Fruit fly (Drosophila melanogaster) whole organism, pupa: ENCODE results near the gene CG33230.

ENCODE experiments used
- CG10348 ChIP-seq: fragments of 200-800 bp; sonication (Bioruptor generic); IDR thresholded peaks from 2 replicates; pipeline ENCODE4 v1.3.6; 2022; ENCODE audit warnings: missing biosample characterization, missing genetic modification characterization
- CG12605 ChIP-seq: fragments of 200-800 bp; sonication (Bioruptor generic); IDR thresholded peaks from 2 replicates; pipeline ENCODE4 v1.3.6; 2022; ENCODE audit warnings: missing biosample characterization, missing genetic modification characterization
- CG13204 ChIP-seq: fragments of 200-800 bp; sonication (Bioruptor generic); optimal IDR thresholded peaks from 2 replicates; lab custom pipeline; 2018; ENCODE audit warnings: missing biosample characterization, mild to moderate bottlenecking, missing genetic modification characterization, moderate library complexity
- CG14655 ChIP-seq: fragments of 200-800 bp; sonication (Bioruptor generic); optimal IDR thresholded peaks from 3 replicates; lab custom pipeline; 2017; ENCODE audit warnings: mild to moderate bottlenecking, missing biosample characterization, missing genetic modification reagents, missing genetic modification characterization
- CG15710 ChIP-seq: fragments of 200-800 bp; sonication (Bioruptor generic); optimal IDR thresholded peaks from 2 replicates; lab custom pipeline; 2018; ENCODE audit warnings: missing biosample characterization, mild to moderate bottlenecking, missing genetic modification characterization, moderate library complexity
- CG17806 ChIP-seq: fragments of 200-800 bp; sonication (Bioruptor generic); optimal IDR thresholded peaks from 2 replicates; lab custom pipeline; 2018; ENCODE audit warnings: missing biosample characterization, mild to moderate bottlenecking, missing genetic modification characterization, moderate library complexity
- CG32121 ChIP-seq: fragments of 200-800 bp; sonication (Bioruptor generic); IDR thresholded peaks from 2 replicates; pipeline ENCODE4 v1.3.6; 2022; ENCODE audit warnings: missing biosample characterization, missing genetic modification characterization
- CG34367 ChIP-seq: fragments of 200-800 bp; sonication (Bioruptor generic); optimal IDR thresholded peaks from 2 replicates; lab custom pipeline; 2018; ENCODE audit warnings: missing biosample characterization, mild to moderate bottlenecking, missing genetic modification characterization
- CG4496 ChIP-seq: fragments of 200-800 bp; sonication (Bioruptor generic); IDR thresholded peaks from 3 replicates; pipeline ENCODE4 v1.3.6; 2022; ENCODE audit warnings: missing biosample characterization, missing genetic modification characterization
- CG8159 ChIP-seq: fragments of 200-800 bp; sonication (Bioruptor generic); optimal IDR thresholded peaks from 3 replicates; lab custom pipeline; 2018; ENCODE audit warnings: missing biosample characterization, mild to moderate bottlenecking, missing genetic modification characterization, moderate library complexity
- CG8301 ChIP-seq: fragments of 200-800 bp; sonication (Bioruptor generic); optimal IDR thresholded peaks from 2 replicates; lab custom pipeline; 2018; ENCODE audit warnings: missing biosample characterization, mild to moderate bottlenecking, missing genetic modification characterization
- CG9948 ChIP-seq: fragments of 200-800 bp; sonication (Bioruptor generic); optimal IDR thresholded peaks from 2 replicates; lab custom pipeline; 2018; ENCODE audit warnings: missing biosample characterization, mild to moderate bottlenecking, missing genetic modification characterization, moderate library complexity
- D1 ChIP-seq: fragments of 200-800 bp; sonication (Bioruptor generic); optimal IDR thresholded peaks from 2 replicates; lab custom pipeline; 2018; ENCODE audit warnings: missing biosample characterization, mild to moderate bottlenecking, missing genetic modification characterization, moderate library complexity
- EcR ChIP-seq: fragments of 200-800 bp; sonication (Bioruptor generic); optimal IDR thresholded peaks from 3 replicates; lab custom pipeline; 2019; ENCODE audit warnings: missing biosample characterization, missing genetic modification characterization, mild to moderate bottlenecking, moderate library complexity, missing genetic modification reagents
- Ets98B ChIP-seq: fragments of 200-800 bp; sonication (Bioruptor generic); IDR thresholded peaks from 2 replicates; pipeline ENCODE4 v1.3.6; 2022; ENCODE audit warnings: missing biosample characterization, missing genetic modification characterization
- Pif1A ChIP-seq: fragments of 200-800 bp; sonication (Bioruptor generic); optimal IDR thresholded peaks from 3 replicates; lab custom pipeline; 2016; ENCODE audit warnings: missing biosample characterization, missing genetic modification characterization
- Pif1B ChIP-seq: fragments of 200-800 bp; sonication (Bioruptor generic); optimal IDR thresholded peaks from 3 replicates; lab custom pipeline; 2016; ENCODE audit warnings: missing biosample characterization, missing genetic modification characterization
- Snoo ChIP-seq: fragments of 200-800 bp; sonication (Bioruptor generic); optimal IDR thresholded peaks from 3 replicates; lab custom pipeline; 2017; ENCODE audit warnings: missing biosample characterization, mild to moderate bottlenecking, missing genetic modification characterization, inconsistent platforms
- fd96Ca ChIP-seq: fragments of 200-800 bp; sonication (Bioruptor generic); IDR thresholded peaks from 3 replicates; pipeline ENCODE4 v1.3.6; 2022; ENCODE audit warnings: missing biosample characterization, missing genetic modification characterization
- gl ChIP-seq: fragments of 200-800 bp; sonication (Bioruptor generic); optimal IDR thresholded peaks from 2 replicates; lab custom pipeline; 2018; ENCODE audit warnings: missing biosample characterization, mild to moderate bottlenecking, missing genetic modification characterization
- rn ChIP-seq: fragments of 200-800 bp; sonication (Bioruptor generic); IDR thresholded peaks from 2 replicates; pipeline ENCODE4 v1.3.6; 2022; ENCODE audit warnings: missing biosample characterization, missing genetic modification characterization

Gene CG33230

dm6 chr3L:1663531-1663930 lies 45.3 kb downstream of the CG33230 start:
- TF ChIP-seq CG4496 (GFP tag; lab: Robert Waterston, UW) (no peak), CG14655 (GFP tag; lab: Kevin White, UChicago) (no peak), CG32121 (no peak), gl (tag; lab: Kevin White, UChicago) (no peak), D1 (tag; lab: Kevin White, UChicago) (no peak), CG17806 (tag; lab: Kevin White, UChicago) (no peak), Ets98B (GFP tag; lab: Robert Waterston, UW) (no peak), CG10348 (GFP tag; lab: Robert Waterston, UW) (no peak), CG13204 (GFP tag; lab: Kevin White, UChicago) (no peak), Pif1B (no peak), CG34367 (tag; lab: Kevin White, UChicago) (no peak), Snoo (no peak), Pif1A (no peak), rn (GFP tag; lab: Robert Waterston, UW) (no peak), fd96Ca (GFP tag; lab: Robert Waterston, UW) (no peak), CG8159 (no peak), CG8301 (tag; lab: Kevin White, UChicago) (no peak), CG9948 (tag; lab: Kevin White, UChicago) (no peak), CG15710 (tag; lab: Kevin White, UChicago) (no peak), CG12605 (no peak)

- TF ChIP-seq CG15710 (tag; lab: Kevin White, UChicago), result no peak
- 0 out of 3 replicates have a peak, but pooled peaks have one; percentile 17 for TF ChIP-seq fd96Ca (GFP tag; lab: Robert Waterston, UW)
Observed at dm6 chr3L:1664205-1664604, 46.0 kb downstream of the CG33230 start.

- TF ChIP-seq CG15710 (tag; lab: Kevin White, UChicago) (no peak), CG8301 (tag; lab: Kevin White, UChicago) (no peak), CG32121 (no peak), Ets98B (GFP tag; lab: Robert Waterston, UW) (no peak), rn (GFP tag; lab: Robert Waterston, UW) (no peak), fd96Ca (GFP tag; lab: Robert Waterston, UW) (no peak), CG13204 (GFP tag; lab: Kevin White, UChicago) (no peak), CG10348 (GFP tag; lab: Robert Waterston, UW) (no peak), CG9948 (tag; lab: Kevin White, UChicago) (no peak), gl (tag; lab: Kevin White, UChicago) (no peak), CG17806 (tag; lab: Kevin White, UChicago) (no peak), D1 (tag; lab: Kevin White, UChicago) (no peak)
- TF ChIP-seq, all 21 proteins: peak for 0
Observed at dm6 chr3L:1664876-1665275, 46.7 kb downstream of the CG33230 start, which contains the start of the genes Srrm234 and CG7974. TSS of gene Srrm234 (minus strand) at chr3L:1665064. TSS of gene CG7974 (plus strand) at chr3L:1665138.

- no peak for TF ChIP-seq CG14655 (GFP tag; lab: Kevin White, UChicago)
Observed at dm6 chr3L:1665544-1665943, 47.3 kb downstream of the CG33230 start.

dm6 chr3L:1667423-1667822 lies 49.2 kb downstream of the CG33230 start:
- no peak for TF ChIP-seq CG9948 (tag; lab: Kevin White, UChicago)
- TF ChIP-seq gl (tag; lab: Kevin White, UChicago), result no peak
- no peak for TF ChIP-seq D1 (tag; lab: Kevin White, UChicago)
- TF ChIP-seq CG32121, result no peak
- TF ChIP-seq CG8301 (tag; lab: Kevin White, UChicago), result no peak
- TF ChIP-seq CG14655 (GFP tag; lab: Kevin White, UChicago), result no peak

- TF ChIP-seq Pif1B (no peak), Snoo (peak; percentile 92), CG17806 (tag; lab: Kevin White, UChicago) (peak; percentile 47), CG9948 (tag; lab: Kevin White, UChicago) (peak; percentile 40), CG8301 (tag; lab: Kevin White, UChicago) (no peak), CG4496 (GFP tag; lab: Robert Waterston, UW) (peak; percentile 92), rn (GFP tag; lab: Robert Waterston, UW) (peak; percentile 81), CG13204 (GFP tag; lab: Kevin White, UChicago) (peak; percentile 40), CG14655 (GFP tag; lab: Kevin White, UChicago) (no peak), CG12605 (peak; percentile 46; the same call in 1 of the 2 replicates), CG8159 (peak; percentile 61), D1 (tag; lab: Kevin White, UChicago) (no peak), Pif1A (no peak), CG34367 (tag; lab: Kevin White, UChicago) (peak; percentile 75), Ets98B (GFP tag; lab: Robert Waterston, UW) (peak; percentile 74), CG15710 (tag; lab: Kevin White, UChicago) (peak; percentile 63), fd96Ca (GFP tag; lab: Robert Waterston, UW) (peak; percentile 85), CG32121 (peak; percentile 68), gl (tag; lab: Kevin White, UChicago) (peak; percentile 29), EcR (GFP tag; lab: Kevin White, UChicago) (no peak), CG10348 (GFP tag; lab: Robert Waterston, UW) (no peak)
Observed at dm6 chr3L:1668504-1668903, 50.3 kb downstream of the CG33230 start, which contains the start of gene RpL23A. TSS of gene RpL23A (minus strand) at chr3L:1668654.
